Fruit fly (Drosophila melanogaster): Measurements from ENCODE around the gene Hira.

The Hira gene

dm6 chrX:7696711-7697654 lies 24.9 kb upstream of the Hira start (continued):
- peak; percentile 4 for TF ChIP-seq BEAF-32 (GFP tag; optimal IDR thresholded peaks at IDR 0.05)
- TF ChIP-seq hth (optimal IDR thresholded peaks at IDR 0.05): no peak
- peak; percentile 95 for TF ChIP-seq Atf6 (GFP tag; IDR thresholded peaks at IDR 0.05)
- peak; percentile 77 for TF ChIP-seq maf-S (GFP tag; optimal IDR thresholded peaks at IDR 0.05)
- TF ChIP-seq chif (GFP tag; optimal IDR thresholded peaks at IDR 0.05): peak; percentile 76 to 81
- peak; percentile 96 for TF ChIP-seq BtbVII (GFP tag; optimal IDR thresholded peaks at IDR 0.05)
- TF ChIP-seq unc-4 (GFP tag; IDR thresholded peaks at IDR 0.05; ENCODE audit: partially characterized antibody): no peak
- TF ChIP-seq Pdp1 (GFP tag; optimal IDR thresholded peaks at IDR 0.05): peak; percentile 78 to 84
- TF ChIP-seq Hr78 (GFP tag; optimal IDR thresholded peaks at IDR 0.05): peak in 1 of 2 experiments; percentile 59
- peak; percentile 48 for TF ChIP-seq repo (GFP tag; optimal IDR thresholded peaks at IDR 0.05)
- peak; percentile 79 for TF ChIP-seq kay (GFP tag; optimal IDR thresholded peaks at IDR 0.05)
- TF ChIP-seq tgo (GFP tag; IDR thresholded peaks at IDR 0.05): peak; percentile 92
- peak; percentile 59 for TF ChIP-seq pb (GFP tag; optimal IDR thresholded peaks at IDR 0.05)
- peak; percentile 83 for TF ChIP-seq ATbp (GFP tag; optimal IDR thresholded peaks at IDR 0.05)
- TF ChIP-seq CG2678 (tag; optimal IDR thresholded peaks at IDR 0.05): peak; percentile 96
- peak; percentile 90 for TF ChIP-seq CG1233 (GFP tag; optimal IDR thresholded peaks at IDR 0.05)
- TF ChIP-seq CG5180 (GFP tag; optimal IDR thresholded peaks at IDR 0.05): peak; percentile 79
- TF ChIP-seq Dfd (GFP tag; optimal IDR thresholded peaks at IDR 0.05): peak in 1 of 2 experiments; percentile 80
- TF ChIP-seq Ptx1 (GFP tag; IDR thresholded peaks at IDR 0.05): peak; percentile 92
- TF ChIP-seq CG3281 (GFP tag; optimal IDR thresholded peaks at IDR 0.05): peak; percentile 97
- peak; percentile 85 for TF ChIP-seq tap (tag; optimal IDR thresholded peaks at IDR 0.05)
- 0 out of 3 replicates have a peak, but pooled peaks have one; percentile 64 for TF ChIP-seq CG3726 (GFP tag; IDR thresholded peaks at IDR 0.05)
- peak; percentile 74 for TF ChIP-seq CG6272 (GFP tag; IDR thresholded peaks at IDR 0.05)
- peak; percentile 89 for TF ChIP-seq CG12299 (tag; optimal IDR thresholded peaks at IDR 0.05)
- TF ChIP-seq grn (GFP tag; optimal IDR thresholded peaks at IDR 0.05): peak; percentile 9
- peak; percentile 56 for TF ChIP-seq yki (optimal IDR thresholded peaks at IDR 0.05)
- peak; percentile 40; the same call in 1 of the 2 replicates for TF ChIP-seq GATAe (GFP tag; conservative IDR thresholded peaks at IDR 0.05)
- TF ChIP-seq CG32767 (GFP tag; IDR thresholded peaks at IDR 0.05): peak; percentile 84
- TF ChIP-seq CG6813 (GFP tag; optimal IDR thresholded peaks at IDR 0.05): peak; percentile 91
- TF ChIP-seq CG12236 (GFP tag; optimal IDR thresholded peaks at IDR 0.05): peak; percentile 53
- peak; percentile 81 for TF ChIP-seq az2 (GFP tag; optimal IDR thresholded peaks at IDR 0.05)
- TF ChIP-seq bowl (GFP tag; IDR thresholded peaks at IDR 0.05): peak; percentile 47; the same call in 1 of the 2 replicates
- peak; percentile 81 for TF ChIP-seq Hmx (GFP tag; optimal IDR thresholded peaks at IDR 0.05)
- TF ChIP-seq CG31365 (tag; optimal IDR thresholded peaks at IDR 0.05): peak; percentile 75
- no peak for TF ChIP-seq CG16813 (GFP tag; IDR thresholded peaks at IDR 0.05; ENCODE audit: partially characterized antibody)
- peak; percentile 84 for TF ChIP-seq HLH3B (GFP tag; IDR thresholded peaks at IDR 0.05)
- peak; percentile 69 for TF ChIP-seq CG1603 (tag; optimal IDR thresholded peaks at IDR 0.05)
- TF ChIP-seq exex (tag; optimal IDR thresholded peaks at IDR 0.05): peak; percentile 86
- peak; percentile 94 for TF ChIP-seq CG7372 (GFP tag; IDR thresholded peaks at IDR 0.05)
- peak; percentile 56 for TF ChIP-seq jing (GFP tag; optimal IDR thresholded peaks at IDR 0.05)
- peak; percentile 57 for TF ChIP-seq Camta (GFP tag; optimal IDR thresholded peaks at IDR 0.05)
- TF ChIP-seq nmo (GFP tag; optimal IDR thresholded peaks at IDR 0.05): peak; percentile 84
- TF ChIP-seq sr (GFP tag; IDR thresholded peaks at IDR 0.05): peak; percentile 78
- peak; percentile 95 for TF ChIP-seq cwo (GFP tag; optimal IDR thresholded peaks at IDR 0.05)
- peak; percentile 94 for TF ChIP-seq CG3847 (GFP tag; IDR thresholded peaks at IDR 0.05)
- peak; percentile 95 for TF ChIP-seq HHEX (GFP tag; optimal IDR thresholded peaks at IDR 0.05)
- TF ChIP-seq CG30431 (GFP tag; optimal IDR thresholded peaks at IDR 0.05): peak; percentile 64
- peak; percentile 62 for TF ChIP-seq crol (GFP tag; IDR thresholded peaks at IDR 0.05)
